Fruit fly (Drosophila melanogaster) whole organism, embryonic: ENCODE results near the gene CG12773.
A peak's percentile ranks its signal among the peaks of the same experiment; 100 is the strongest.

Experiments used
- B-H1 ChIP-seq: fragments of 200-800 bp; sonication (Bioruptor generic); IDR thresholded peaks from 3 replicates; pipeline ENCODE4 v1.3.6; 2022; ENCODE audit warnings: missing biosample characterization, missing genetic modification characterization
- CG10431 ChIP-seq: fragments of 200-800 bp; sonication (Bioruptor generic); optimal IDR thresholded peaks from 3 replicates; lab custom pipeline; 2018; ENCODE audit warnings: missing biosample characterization, mild to moderate bottlenecking, missing genetic modification characterization
- CG10565 ChIP-seq: fragments of 200-800 bp; sonication (Bioruptor generic); optimal IDR thresholded peaks from 3 replicates; lab custom pipeline; 2016; ENCODE audit warnings: missing biosample characterization, mild to moderate bottlenecking, missing genetic modification characterization
- CG11456 ChIP-seq: fragments of 200-800 bp; sonication (Bioruptor generic); IDR thresholded peaks from 3 replicates; pipeline ENCODE4 v1.3.6; 2022; ENCODE audit warnings: missing biosample characterization, missing genetic modification characterization
- CG12155 ChIP-seq: fragments of 200-800 bp; sonication (Bioruptor generic); optimal IDR thresholded peaks from 3 replicates; lab custom pipeline; 2016; ENCODE audit warnings: missing biosample characterization, missing genetic modification characterization
- CG13287 ChIP-seq: fragments of 200-800 bp; sonication (Bioruptor generic); IDR thresholded peaks from 2 replicates; pipeline ENCODE4 v1.3.6; 2022; ENCODE audit warnings: missing biosample characterization, missing genetic modification characterization; ENCODE audit not compliant: partially characterized antibody
- CG14014 ChIP-seq: fragments of 200-800 bp; sonication (Bioruptor generic); IDR thresholded peaks from 2 replicates; pipeline ENCODE4 v1.3.6; 2022; ENCODE audit warnings: missing biosample characterization, missing genetic modification characterization
- CG14050 ChIP-seq: fragments of 200-800 bp; sonication (Bioruptor generic); IDR thresholded peaks from 3 replicates; pipeline ENCODE4 v1.3.6; 2022; ENCODE audit warnings: missing biosample characterization, missing genetic modification characterization
- CG15601 ChIP-seq: fragments of 200-800 bp; sonication (Bioruptor generic); optimal IDR thresholded peaks from 3 replicates; lab custom pipeline; 2019; ENCODE audit warnings: missing biosample characterization, mild to moderate bottlenecking, missing genetic modification characterization, moderate library complexity
- CG16813 ChIP-seq: fragments of 200-800 bp; sonication (Bioruptor generic); IDR thresholded peaks from 3 replicates; pipeline ENCODE4 v1.3.6; 2022; ENCODE audit warnings: missing biosample characterization, missing genetic modification characterization; ENCODE audit not compliant: partially characterized antibody
- CG16863 ChIP-seq: fragments of 200-800 bp; sonication (Bioruptor generic); optimal IDR thresholded peaks from 3 replicates; lab custom pipeline; 2016; ENCODE audit warnings: missing biosample characterization, missing genetic modification characterization
- CG18262 ChIP-seq: fragments of 200-800 bp; optimal IDR thresholded peaks from 3 replicates; lab custom pipeline; 2019; ENCODE audit warnings: missing biosample characterization, mild to moderate bottlenecking, missing genetic modification characterization, moderate library complexity
- CG2129 ChIP-seq: fragments of 200-800 bp; sonication (Bioruptor generic); IDR thresholded peaks from 2 replicates; pipeline ENCODE4 v1.3.6; 2022; ENCODE audit warnings: missing biosample characterization, missing genetic modification characterization; ENCODE audit not compliant: partially characterized antibody
- CG2199 ChIP-seq: fragments of 200-800 bp; sonication (Bioruptor generic); IDR thresholded peaks from 3 replicates; pipeline ENCODE4 v1.3.6; 2022; ENCODE audit warnings: missing biosample characterization, missing genetic modification characterization
- CG31388 ChIP-seq: fragments of 200-800 bp; sonication (Bioruptor generic); optimal IDR thresholded peaks from 2 replicates; lab custom pipeline; 2016; ENCODE audit warnings: missing biosample characterization, missing genetic modification characterization
- CG34376 ChIP-seq: fragments of 200-800 bp; sonication (Bioruptor generic); optimal IDR thresholded peaks from 2 replicates; lab custom pipeline; 2018; ENCODE audit warnings: missing biosample characterization, mild to moderate bottlenecking, missing genetic modification characterization
- CG43689 ChIP-seq: fragments of 200-800 bp; sonication (Bioruptor generic); IDR thresholded peaks from 2 replicates; pipeline ENCODE4 v1.3.6; 2022; ENCODE audit warnings: missing biosample characterization, missing genetic modification characterization
- CG4404 ChIP-seq: fragments of 200-800 bp; sonication (Bioruptor generic); IDR thresholded peaks from 2 replicates; pipeline ENCODE4 v1.3.6; 2022; ENCODE audit warnings: missing biosample characterization, missing genetic modification characterization
- CG4707 ChIP-seq: fragments of 200-800 bp; sonication (Bioruptor generic); optimal IDR thresholded peaks from 2 replicates; lab custom pipeline; 2018; ENCODE audit warnings: missing biosample characterization, mild to moderate bottlenecking, missing genetic modification characterization, moderate library complexity
- CG8388 ChIP-seq: fragments of 200-800 bp; sonication (Bioruptor generic); optimal IDR thresholded peaks from 2 replicates; lab custom pipeline; 2019; ENCODE audit warnings: missing biosample characterization, mild to moderate bottlenecking, missing genetic modification characterization, moderate library complexity
- CG8924 ChIP-seq: fragments of 200-800 bp; optimal IDR thresholded peaks from 3 replicates; lab custom pipeline; 2019; ENCODE audit warnings: missing biosample characterization, mild to moderate bottlenecking, missing genetic modification characterization, moderate library complexity
- Dad ChIP-seq: fragments of 200-800 bp; sonication (Bioruptor generic); optimal IDR thresholded peaks from 3 replicates; lab custom pipeline; 2016; ENCODE audit warnings: missing biosample characterization, missing genetic modification characterization
- Deaf1 ChIP-seq: fragments of 200-800 bp; optimal IDR thresholded peaks from 3 replicates; lab custom pipeline; 2019; ENCODE audit warnings: missing biosample characterization, mild to moderate bottlenecking, missing genetic modification characterization, moderate library complexity
- Lpt ChIP-seq: fragments of >200 bp; optimal IDR thresholded peaks from 2 replicates; lab custom pipeline; 2018; ENCODE audit warnings: missing biosample characterization, missing genetic modification characterization
- Med ChIP-seq: fragments of 200-800 bp; sonication (Bioruptor generic); peaks from one replicate; lab custom pipeline; 2016; ENCODE audit warnings: missing biosample characterization, missing genetic modification characterization, mild to moderate bottlenecking, inconsistent platforms, moderate library complexity
- Opbp ChIP-seq: fragments of 200-800 bp; sonication (Bioruptor generic); IDR thresholded peaks from 3 replicates; pipeline ENCODE4 v1.3.6; 2022; ENCODE audit warnings: missing biosample characterization, missing genetic modification characterization; ENCODE audit not compliant: partially characterized antibody
- Spps ChIP-seq: fragments of 200-800 bp; sonication (Bioruptor generic); optimal IDR thresholded peaks from 2 replicates; lab custom pipeline; 2018; ENCODE audit warnings: missing biosample characterization, mild to moderate bottlenecking, missing genetic modification characterization
- YL-1 ChIP-seq: fragments of 200-800 bp; sonication (Bioruptor generic); optimal IDR thresholded peaks from 3 replicates; lab custom pipeline; 2017; ENCODE audit warnings: missing biosample characterization, mild to moderate bottlenecking, missing genetic modification characterization
- chn ChIP-seq: fragments of 200-800 bp; sonication (Bioruptor generic); optimal IDR thresholded peaks from 2 replicates; lab custom pipeline; 2016; ENCODE audit warnings: missing biosample characterization, missing genetic modification characterization
- corto ChIP-seq: fragments of 200-800 bp; sonication (Bioruptor generic); optimal IDR thresholded peaks from 2 replicates; lab custom pipeline; 2016; ENCODE audit warnings: missing biosample characterization, mild to moderate bottlenecking, missing genetic modification characterization, moderate library complexity
- dpn ChIP-seq, 2 experiments: fragments of 200-800 bp; sonication (Bioruptor generic); optimal IDR thresholded peaks; 3 replicates each; lab custom pipeline; 2016; ENCODE audit warnings: missing biosample characterization in 2 of 2, missing genetic modification characterization in 2 of 2
- exex ChIP-seq: fragments of 200-800 bp; sonication (Bioruptor generic); optimal IDR thresholded peaks from 4 replicates; lab custom pipeline; 2018; ENCODE audit warnings: missing biosample characterization, mild to moderate bottlenecking, missing genetic modification characterization, moderate library complexity
- hb ChIP-seq: fragments of 200-800 bp; sonication (Bioruptor generic); IDR thresholded peaks from 3 replicates; pipeline ENCODE4 v1.3.6; 2022; ENCODE audit warnings: missing biosample characterization, missing genetic modification characterization; ENCODE audit not compliant: partially characterized antibody
- hth ChIP-seq: fragments of >200 bp; optimal IDR thresholded peaks from 2 replicates; lab custom pipeline; 2017; ENCODE audit warnings: inconsistent platforms
- inv ChIP-seq: fragments of 200-800 bp; sonication (Bioruptor generic); IDR thresholded peaks from 2 replicates; pipeline ENCODE4 v1.3.6; 2022; ENCODE audit warnings: missing biosample characterization, missing genetic modification characterization; ENCODE audit not compliant: partially characterized antibody
- jigr1 ChIP-seq: fragments of 200-800 bp; sonication (Bioruptor generic); IDR thresholded peaks from 3 replicates; pipeline ENCODE4 v1.3.6; 2022; ENCODE audit warnings: missing biosample characterization, missing genetic modification characterization
- kni ChIP-seq: fragments of 200-800 bp; sonication (Bioruptor generic); optimal IDR thresholded peaks from 3 replicates; lab custom pipeline; 2017; ENCODE audit warnings: mild to moderate bottlenecking, missing biosample characterization, missing genetic modification reagents, missing genetic modification characterization
- mam ChIP-seq: fragments of 200-800 bp; sonication (Bioruptor generic); optimal IDR thresholded peaks from 3 replicates; lab custom pipeline; 2016; ENCODE audit warnings: missing biosample characterization, missing genetic modification characterization
- mld ChIP-seq: fragments of 200-800 bp; sonication (Bioruptor generic); IDR thresholded peaks from 3 replicates; pipeline ENCODE4 v1.3.6; 2022; ENCODE audit warnings: missing biosample characterization, missing genetic modification characterization; ENCODE audit not compliant: partially characterized antibody
- phol ChIP-seq: fragments of 200-800 bp; sonication (Bioruptor generic); optimal IDR thresholded peaks from 3 replicates; lab custom pipeline; 2018; ENCODE audit warnings: missing biosample characterization, mild to moderate bottlenecking, missing genetic modification characterization, moderate library complexity
- run ChIP-seq: fragments of 200-800 bp; sonication (Bioruptor generic); optimal IDR thresholded peaks from 3 replicates; lab custom pipeline; 2018; ENCODE audit warnings: missing biosample characterization, mild to moderate bottlenecking, missing genetic modification characterization
- seq ChIP-seq: fragments of 200-800 bp; sonication (Bioruptor generic); IDR thresholded peaks from 2 replicates; pipeline ENCODE4 v1.3.6; 2022; ENCODE audit warnings: missing biosample characterization, missing genetic modification characterization
- so ChIP-seq: fragments of 200-800 bp; sonication (Bioruptor generic); IDR thresholded peaks from 3 replicates; pipeline ENCODE4 v1.3.6; 2022; ENCODE audit warnings: missing biosample characterization, missing genetic modification characterization
- sqz ChIP-seq: fragments of 200-800 bp; sonication (Bioruptor generic); optimal IDR thresholded peaks from 3 replicates; lab custom pipeline; 2018; ENCODE audit warnings: missing biosample characterization, mild to moderate bottlenecking, missing genetic modification characterization
- stc ChIP-seq: fragments of 200-800 bp; sonication (Bioruptor generic); IDR thresholded peaks from 2 replicates; pipeline ENCODE4 v1.3.6; 2022; ENCODE audit warnings: missing biosample characterization, missing genetic modification characterization
- toy ChIP-seq: fragments of 200-800 bp; sonication (Bioruptor generic); IDR thresholded peaks from 2 replicates; pipeline ENCODE4 v1.3.6; 2022; ENCODE audit warnings: missing biosample characterization, missing genetic modification characterization
- ttk ChIP-seq: fragments of 200-800 bp; sonication (Bioruptor generic); IDR thresholded peaks from 2 replicates; pipeline ENCODE4 v2.1.2; 2022; ENCODE audit warnings: missing biosample characterization, missing genetic modification characterization
- z ChIP-seq: fragments of 200-800 bp; sonication (Bioruptor generic); IDR thresholded peaks from 3 replicates; pipeline ENCODE4 v1.3.6; 2022; ENCODE audit warnings: missing biosample characterization, missing genetic modification characterization
- zen ChIP-seq: fragments of 200-800 bp; sonication (Bioruptor generic); optimal IDR thresholded peaks from 3 replicates; lab custom pipeline; 2018; ENCODE audit warnings: missing biosample characterization, mild to moderate bottlenecking, missing genetic modification characterization, moderate library complexity

Gene CG12773

dm6 chrX:1353322-1354212 lies at the start of gene CG12773, which contains the start of gene CG11417:
Gene CG12773, minus strand, starts transcription at chrX:1353981.
Gene CG11417, plus strand, starts transcription at chrX:1354014.
- TF ChIP-seq CG16813 (GFP tag; lab: Robert Waterston, UW) (peak; percentile 78; the same call in 2 of the 3 replicates), phol (tag; lab: Kevin White, UChicago) (no peak), Deaf1 (no peak), mam (GFP tag; lab: Kevin White, UChicago) (no peak), chn (GFP tag; lab: Kevin White, UChicago) (no peak), CG14014 (GFP tag; lab: Robert Waterston, UW) (no peak), Med (peak; percentile 63), CG15601 (tag; lab: Kevin White, UChicago) (no peak), toy (GFP tag; lab: Robert Waterston, UW) (no peak), CG43689 (GFP tag; lab: Robert Waterston, UW) (no peak), CG34376 (GFP tag; lab: Kevin White, UChicago) (no peak), corto (no peak), Spps (no peak), B-H1 (GFP tag; lab: Robert Waterston, UW) (no peak), Opbp (GFP tag; lab: Robert Waterston, UW) (peak; percentile 91), CG12155 (no peak), CG2199 (GFP tag; lab: Robert Waterston, UW) (no peak), CG11456 (GFP tag; lab: Robert Waterston, UW) (no peak), ttk (no peak), jigr1 (no peak), so (no peak), run (tag; lab: Kevin White, UChicago) (no peak), CG8924 (no peak), CG2129 (GFP tag; lab: Robert Waterston, UW) (peak; percentile 49; the same call in 1 of the 2 replicates), kni (GFP tag; lab: Kevin White, UChicago) (no peak), CG10565 (GFP tag; lab: Kevin White, UChicago) (no peak), CG18262 (no peak), Dad (GFP tag; lab: Kevin White, UChicago) (no peak), CG8388 (no peak), CG14050 (GFP tag; lab: Robert Waterston, UW) (no peak), CG16863 (GFP tag; lab: Kevin White, UChicago) (no peak), hth (lab: Kevin White, UChicago) (no peak), CG13287 (GFP tag; lab: Robert Waterston, UW) (peak; percentile 83), CG4404 (GFP tag; lab: Robert Waterston, UW) (no peak), Lpt (GFP tag; lab: Kevin White, UChicago) (no peak), CG31388 (no peak), inv (GFP tag; lab: Robert Waterston, UW) (peak; percentile 64), CG4707 (no peak), CG10431 (GFP tag; lab: Kevin White, UChicago) (no peak), mld (GFP tag; lab: Robert Waterston, UW) (peak; percentile 91), z (GFP tag; lab: Robert Waterston, UW) (no peak), seq (GFP tag; lab: Robert Waterston, UW) (no peak), hb (GFP tag; lab: Robert Waterston, UW) (peak; percentile 91), YL-1 (GFP tag; lab: Kevin White, UChicago) (peak; percentile 23), zen (tag; lab: Kevin White, UChicago) (no peak), stc (GFP tag; lab: Robert Waterston, UW) (no peak), dpn (GFP tag; optimal IDR thresholded peaks at IDR 0.05; lab: Kevin White, UChicago) (no peak), exex (tag; lab: Kevin White, UChicago) (peak; percentile 93), sqz (no peak)
